Fruit fly (Drosophila melanogaster) whole organism, embryonic: ENCODE results near the gene Nf-YA.

Source experiments
- CG10274 ChIP-seq: fragments of 200-800 bp; sonication (Bioruptor generic); optimal IDR thresholded peaks from 3 replicates; lab custom pipeline; 2017; ENCODE audit warnings: missing biosample characterization, mild to moderate bottlenecking, missing genetic modification characterization
- CG10366 ChIP-seq: fragments of 200-800 bp; sonication (Bioruptor generic); IDR thresholded peaks from 2 replicates; pipeline ENCODE4 v1.3.6; 2022; ENCODE audit warnings: missing biosample characterization, missing genetic modification characterization
- CG11456 ChIP-seq: fragments of 200-800 bp; sonication (Bioruptor generic); IDR thresholded peaks from 3 replicates; pipeline ENCODE4 v1.3.6; 2022; ENCODE audit warnings: missing biosample characterization, missing genetic modification characterization
- CG12155 ChIP-seq: fragments of 200-800 bp; sonication (Bioruptor generic); optimal IDR thresholded peaks from 3 replicates; lab custom pipeline; 2016; ENCODE audit warnings: missing biosample characterization, missing genetic modification characterization
- CG12219 ChIP-seq: fragments of 200-800 bp; sonication (Bioruptor generic); optimal IDR thresholded peaks from 3 replicates; lab custom pipeline; 2018; ENCODE audit warnings: missing biosample characterization, mild to moderate bottlenecking, missing genetic modification characterization
- CG12236 ChIP-seq: fragments of 200-800 bp; sonication (Bioruptor generic); optimal IDR thresholded peaks from 2 replicates; lab custom pipeline; 2016; ENCODE audit warnings: missing biosample characterization, missing genetic modification characterization
- CG13894 ChIP-seq: fragments of 200-800 bp; sonication (Bioruptor generic); optimal IDR thresholded peaks from 3 replicates; lab custom pipeline; 2018; ENCODE audit warnings: missing biosample characterization, mild to moderate bottlenecking, missing genetic modification characterization, moderate library complexity
- CG14014 ChIP-seq: fragments of 200-800 bp; sonication (Bioruptor generic); IDR thresholded peaks from 2 replicates; pipeline ENCODE4 v1.3.6; 2022; ENCODE audit warnings: missing biosample characterization, missing genetic modification characterization
- CG15514 ChIP-seq: fragments of 200-800 bp; sonication (Bioruptor generic); optimal IDR thresholded peaks from 3 replicates; lab custom pipeline; 2017; ENCODE audit warnings: missing biosample characterization, missing genetic modification characterization, mild to moderate bottlenecking, moderate library complexity, missing genetic modification reagents
- CG2199 ChIP-seq: fragments of 200-800 bp; sonication (Bioruptor generic); IDR thresholded peaks from 3 replicates; pipeline ENCODE4 v1.3.6; 2022; ENCODE audit warnings: missing biosample characterization, missing genetic modification characterization
- CG3163 ChIP-seq: fragments of 200-800 bp; sonication (Bioruptor generic); optimal IDR thresholded peaks from 3 replicates; lab custom pipeline; 2016; ENCODE audit warnings: missing biosample characterization, missing genetic modification characterization
- CG32772 ChIP-seq: fragments of 200-800 bp; sonication (Bioruptor generic); IDR thresholded peaks from 2 replicates; pipeline ENCODE4 v1.3.6; 2022; ENCODE audit warnings: missing biosample characterization, missing genetic modification characterization
- CG3407 ChIP-seq: fragments of 200-800 bp; sonication (Bioruptor generic); optimal IDR thresholded peaks from 2 replicates; lab custom pipeline; 2018; ENCODE audit warnings: missing biosample characterization, mild to moderate bottlenecking, missing genetic modification characterization
- CG3726 ChIP-seq: fragments of 200-800 bp; sonication (Bioruptor generic); IDR thresholded peaks from 3 replicates; pipeline ENCODE4, ENCODE4 v1.3.6; 2022; ENCODE audit warnings: missing biosample characterization, missing genetic modification characterization
- CG42726 ChIP-seq: fragments of 200-800 bp; sonication (Bioruptor generic); IDR thresholded peaks from 2 replicates; pipeline ENCODE4 v1.3.6; 2022; ENCODE audit warnings: missing biosample characterization, missing genetic modification characterization; ENCODE audit not compliant: partially characterized antibody
- CG4282 ChIP-seq: fragments of 200-800 bp; sonication (Bioruptor generic); optimal IDR thresholded peaks from 2 replicates; lab custom pipeline; 2016; ENCODE audit warnings: missing biosample characterization, missing genetic modification characterization
- CG4360 ChIP-seq: fragments of 200-800 bp; sonication (Bioruptor generic); IDR thresholded peaks from 2 replicates; pipeline ENCODE4 v1.3.6; 2022; ENCODE audit warnings: missing biosample characterization, missing genetic modification characterization
- CG5953 ChIP-seq: fragments of 200-800 bp; sonication (Bioruptor generic); IDR thresholded peaks from 2 replicates; pipeline ENCODE4 v1.3.6; 2022; ENCODE audit warnings: missing biosample characterization, missing genetic modification characterization
- CG6254 ChIP-seq: fragments of 200-800 bp; sonication (Bioruptor generic); optimal IDR thresholded peaks from 3 replicates; lab custom pipeline; 2017; ENCODE audit warnings: mild to moderate bottlenecking, missing biosample characterization, missing genetic modification reagents, missing genetic modification characterization
- CG7357 ChIP-seq: fragments of 200-800 bp; sonication (Bioruptor generic); IDR thresholded peaks from 3 replicates; pipeline ENCODE4 v1.3.6; 2022; ENCODE audit warnings: missing biosample characterization, missing genetic modification characterization
- CG9215 ChIP-seq: fragments of 200-800 bp; sonication (Bioruptor generic); IDR thresholded peaks from 2 replicates; pipeline ENCODE4 v1.3.6; 2022; ENCODE audit warnings: missing biosample characterization, missing genetic modification characterization
- CTCF ChIP-seq: fragments of 200-800 bp; sonication (Bioruptor generic); optimal IDR thresholded peaks from 2 replicates; lab custom pipeline; 2017; ENCODE audit warnings: missing biosample characterization, mild to moderate bottlenecking, missing genetic modification characterization, moderate library complexity
- D19A ChIP-seq: fragments of 200-800 bp; optimal IDR thresholded peaks from 3 replicates; lab custom pipeline; 2019; ENCODE audit warnings: missing biosample characterization, mild to moderate bottlenecking, missing genetic modification characterization, moderate library complexity
- Dek ChIP-seq: fragments of 200-800 bp; sonication (Bioruptor generic); optimal IDR thresholded peaks from 3 replicates; lab custom pipeline; 2019; ENCODE audit warnings: missing biosample characterization, mild to moderate bottlenecking, missing genetic modification characterization, moderate library complexity
- Dp ChIP-seq: fragments of 200-800 bp; sonication (Bioruptor generic); optimal IDR thresholded peaks from 2 replicates; lab custom pipeline; 2018; ENCODE audit warnings: missing biosample characterization, mild to moderate bottlenecking, missing genetic modification characterization, moderate library complexity
- E2f1 ChIP-seq: fragments of 200-800 bp; sonication (Bioruptor generic); IDR thresholded peaks from 2 replicates; pipeline ENCODE4 v1.3.6; 2022; ENCODE audit warnings: missing biosample characterization, missing genetic modification characterization
- ERR ChIP-seq: fragments of 200-800 bp; sonication (Bioruptor generic); optimal IDR thresholded peaks from 2 replicates; lab custom pipeline; 2016; ENCODE audit warnings: missing biosample characterization, missing genetic modification characterization
- Med ChIP-seq: fragments of 200-800 bp; sonication (Bioruptor generic); peaks from one replicate; lab custom pipeline; 2016; ENCODE audit warnings: missing biosample characterization, missing genetic modification characterization, mild to moderate bottlenecking, inconsistent platforms, moderate library complexity
- Mes4 ChIP-seq: fragments of 200-800 bp; sonication (Bioruptor generic); optimal IDR thresholded peaks from 2 replicates; lab custom pipeline; 2016; ENCODE audit warnings: missing biosample characterization, missing genetic modification characterization
- Mrtf ChIP-seq: fragments of 200-800 bp; sonication (Bioruptor generic); IDR thresholded peaks from 3 replicates; pipeline ENCODE4 v1.3.6; 2022; ENCODE audit warnings: missing biosample characterization, missing genetic modification characterization
- Nf-YB ChIP-seq: fragments of 200-800 bp; sonication (Bioruptor generic); optimal IDR thresholded peaks from 3 replicates; lab custom pipeline; 2019; ENCODE audit warnings: missing biosample characterization, mild to moderate bottlenecking, missing genetic modification characterization, moderate library complexity
- Ptx1 ChIP-seq: fragments of 200-800 bp; sonication (Bioruptor generic); IDR thresholded peaks from 2 replicates; pipeline ENCODE4 v1.3.6; 2022; ENCODE audit warnings: missing biosample characterization, missing genetic modification characterization
- Sry-β ChIP-seq: fragments of 200-800 bp; sonication (Bioruptor generic); optimal IDR thresholded peaks from 2 replicates; lab custom pipeline; 2018; ENCODE audit warnings: missing biosample characterization, mild to moderate bottlenecking, missing genetic modification characterization, moderate library complexity
- caup ChIP-seq: fragments of 200-800 bp; sonication (Bioruptor generic); optimal IDR thresholded peaks from 3 replicates; lab custom pipeline; 2017; ENCODE audit warnings: missing biosample characterization, mild to moderate bottlenecking, missing genetic modification characterization, moderate library complexity; ENCODE audit not compliant: severe bottlenecking
- chif ChIP-seq, 2 experiments: fragments of 200-800 bp; sonication (Bioruptor generic); optimal IDR thresholded peaks; 3 replicates each; lab custom pipeline; 2016; ENCODE audit warnings: missing biosample characterization in 2 of 2, missing genetic modification characterization in 2 of 2
- dati ChIP-seq: fragments of 200-800 bp; sonication (Bioruptor generic); IDR thresholded peaks from 2 replicates; pipeline ENCODE4 v1.3.6; 2022; ENCODE audit warnings: missing biosample characterization, missing genetic modification characterization
- emc ChIP-seq: fragments of 200-800 bp; sonication (Bioruptor generic); optimal IDR thresholded peaks from 2 replicates; lab custom pipeline; 2016; ENCODE audit warnings: missing biosample characterization, missing genetic modification characterization
- esg ChIP-seq: fragments of 200-800 bp; sonication (Bioruptor generic); conservative IDR thresholded peaks from 2 replicates; pipeline ENCODE4 v1.3.6; 2022; ENCODE audit warnings: missing biosample characterization, missing genetic modification characterization
- ewg ChIP-seq: fragments of 200-800 bp; sonication (Bioruptor generic); optimal IDR thresholded peaks from 3 replicates; lab custom pipeline; 2017; ENCODE audit warnings: mild to moderate bottlenecking, missing biosample characterization, missing genetic modification reagents, missing genetic modification characterization
- fd64A ChIP-seq: fragments of 200-800 bp; sonication (Bioruptor generic); optimal IDR thresholded peaks from 3 replicates; lab custom pipeline; 2018; ENCODE audit warnings: missing biosample characterization, mild to moderate bottlenecking, missing genetic modification characterization
- grau ChIP-seq: fragments of 200-800 bp; optimal IDR thresholded peaks from 3 replicates; lab custom pipeline; 2019; ENCODE audit warnings: missing biosample characterization, mild to moderate bottlenecking, missing genetic modification characterization, moderate library complexity
- gro ChIP-seq: fragments of 200-800 bp; sonication (Bioruptor generic); optimal IDR thresholded peaks from 2 replicates; lab custom pipeline; 2016; ENCODE audit warnings: missing biosample characterization, missing genetic modification characterization
- hkb ChIP-seq, 2 experiments: fragments of 200-800 bp in 1 of 2; fragments of >200 bp in 1 of 2; sonication (Bioruptor generic) in 1 of 2; IDR thresholded peaks in 1 of 2; optimal IDR thresholded peaks in 1 of 2; 2 replicates each; pipeline versions ENCODE4 v1.3.6 to Lab custom; 2017 to 2022; ENCODE audit warnings: missing biosample characterization in 1 of 2, missing genetic modification characterization in 1 of 2
- lilli ChIP-seq: fragments of 200-800 bp; sonication (Bioruptor generic); optimal IDR thresholded peaks from 3 replicates; lab custom pipeline; 2016; ENCODE audit warnings: missing biosample characterization, missing genetic modification characterization
- row ChIP-seq: fragments of 200-800 bp; sonication (Bioruptor generic); IDR thresholded peaks from 3 replicates; pipeline ENCODE4 v1.3.6; 2022; ENCODE audit warnings: missing biosample characterization, missing genetic modification characterization
- schlank ChIP-seq: fragments of 200-800 bp; sonication (Bioruptor generic); optimal IDR thresholded peaks from 2 replicates; lab custom pipeline; 2018; ENCODE audit warnings: missing biosample characterization, mild to moderate bottlenecking, missing genetic modification characterization
- sens-2 ChIP-seq: fragments of 200-800 bp; sonication (Bioruptor generic); IDR thresholded peaks from 2 replicates; pipeline ENCODE4 v1.3.6; 2022; ENCODE audit warnings: missing biosample characterization, missing genetic modification characterization
- sima ChIP-seq: fragments of 200-800 bp; sonication (Bioruptor generic); optimal IDR thresholded peaks from 2 replicates; lab custom pipeline; 2016; ENCODE audit warnings: missing biosample characterization, missing genetic modification characterization
- ssp ChIP-seq: fragments of 200-800 bp; sonication (Bioruptor generic); IDR thresholded peaks from 2 replicates; pipeline ENCODE4 v1.3.6; 2022; ENCODE audit warnings: missing biosample characterization, missing genetic modification characterization
- tup ChIP-seq: fragments of 200-800 bp; sonication (Bioruptor generic); optimal IDR thresholded peaks from 2 replicates; lab custom pipeline; 2016; ENCODE audit warnings: missing biosample characterization, mild to moderate bottlenecking, missing genetic modification characterization, moderate library complexity
- wor ChIP-seq: fragments of 200-800 bp; sonication (Bioruptor generic); IDR thresholded peaks from 2 replicates; pipeline ENCODE4 v1.3.6; 2022; ENCODE audit warnings: missing biosample characterization, missing genetic modification characterization

Gene Nf-YA

DNA sequence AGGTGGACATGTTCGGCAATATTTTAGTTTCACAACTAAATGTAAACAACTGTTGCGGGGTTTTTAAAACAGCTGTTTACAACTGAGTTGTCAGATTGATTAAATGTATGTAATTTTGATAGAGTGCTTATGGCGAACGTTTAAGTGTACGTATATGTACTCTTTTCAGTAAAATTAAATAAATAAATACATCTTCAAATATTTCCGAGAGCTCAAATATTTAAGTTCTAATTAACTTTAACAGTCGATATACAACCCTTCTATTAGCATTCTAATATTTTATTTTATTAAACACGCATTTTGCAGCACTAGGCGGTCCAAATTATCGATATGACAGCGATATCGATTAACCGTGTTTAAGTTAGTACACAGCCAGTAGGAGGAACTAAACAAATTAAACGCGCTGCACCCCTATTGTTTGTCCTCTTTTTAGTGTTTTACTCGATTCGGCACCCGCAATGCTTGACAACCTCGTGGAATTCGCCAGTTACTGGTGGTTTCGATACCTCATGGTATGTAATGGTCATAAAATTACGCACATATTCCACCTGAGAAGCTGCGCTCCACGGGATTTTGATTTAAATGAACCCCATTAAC is 9.6 kb upstream of the Nf-YA start, which contains the start of the genes CG3448 and ghi (continued):
- TF ChIP-seq ewg (GFP tag; lab: Kevin White, UChicago) (peak; percentile 28), ERR (GFP tag; lab: Kevin White, UChicago) (no peak), CG3163 (GFP tag; lab: Kevin White, UChicago) (no peak), Mrtf (GFP tag; lab: Robert Waterston, UW) (no peak), wor (GFP tag; lab: Robert Waterston, UW) (no peak), CG4282 (GFP tag; lab: Kevin White, UChicago) (no peak), schlank (tag; lab: Kevin White, UChicago) (no peak), CG42726 (GFP tag; lab: Robert Waterston, UW) (no peak), CG15514 (GFP tag; lab: Kevin White, UChicago) (peak; percentile 70), row (peak; percentile 57; the same call in 2 of the 3 replicates), CG9215 (GFP tag; lab: Robert Waterston, UW) (peak; percentile 68), CG4360 (no peak), lilli (GFP tag; lab: Kevin White, UChicago) (peak; percentile 59), D19A (tag; lab: Kevin White, UChicago) (peak; percentile 45), emc (GFP tag; lab: Kevin White, UChicago) (no peak), CG3726 (GFP tag; lab: Robert Waterston, UW) (no peak), Dek (tag; lab: Kevin White, UChicago) (peak; percentile 18), ssp (GFP tag; lab: Robert Waterston, UW) (peak; percentile 44), Med (peak; percentile 82), CG13894 (tag; lab: Kevin White, UChicago) (peak; percentile 78), Ptx1 (GFP tag; lab: Robert Waterston, UW) (peak; percentile 58), CG5953 (GFP tag; lab: Robert Waterston, UW) (no peak), CG6254 (GFP tag; lab: Kevin White, UChicago) (no peak), sens-2 (GFP tag; lab: Robert Waterston, UW) (no peak), fd64A (no peak), CG10366 (GFP tag; lab: Robert Waterston, UW) (no peak), gro (GFP tag; lab: Kevin White, UChicago) (peak; percentile 41), CG10274 (no peak), sima (GFP tag; lab: Kevin White, UChicago) (no peak), Dp (GFP tag; lab: Kevin White, UChicago) (peak; percentile 61), CG2199 (GFP tag; lab: Robert Waterston, UW) (no peak), Mes4 (GFP tag; lab: Kevin White, UChicago) (no peak), hkb (optimal IDR thresholded peaks at IDR 0.05; lab: Kevin White, UChicago) (no peak), hkb (GFP tag; IDR thresholded peaks at IDR 0.05; lab: Robert Waterston, UW) (peak; percentile 58), CG3407 (GFP tag; lab: Kevin White, UChicago) (no peak), CG12236 (GFP tag; lab: Kevin White, UChicago) (no peak), CTCF (GFP tag; lab: Kevin White, UChicago) (peak; percentile 35), chif (GFP tag; optimal IDR thresholded peaks at IDR 0.05; lab: Kevin White, UChicago) (no peak), caup (peak; percentile 33), CG12219 (no peak), E2f1 (GFP tag; lab: Robert Waterston, UW) (peak; percentile 15; the same call in 1 of the 2 replicates), Sry-β (no peak), esg (GFP tag; lab: Robert Waterston, UW) (no peak), CG7357 (GFP tag; lab: Robert Waterston, UW) (0 out of 3 replicates have a peak, but pooled peaks have one; percentile 28), CG32772 (GFP tag; lab: Robert Waterston, UW) (no peak), tup (no peak), grau (tag; lab: Kevin White, UChicago) (peak; percentile 53), CG12155 (GFP tag; lab: Kevin White, UChicago) (peak; percentile 57), Nf-YB (GFP tag; lab: Kevin White, UChicago) (no peak), CG11456 (GFP tag; lab: Robert Waterston, UW) (peak; percentile 58; the same call in 1 of the 3 replicates), dati (no peak), CG14014 (GFP tag; lab: Robert Waterston, UW) (no peak)
